Fruit fly (Drosophila melanogaster): ENCODE data around the gene Prx3.

Gene Prx3

DNA sequence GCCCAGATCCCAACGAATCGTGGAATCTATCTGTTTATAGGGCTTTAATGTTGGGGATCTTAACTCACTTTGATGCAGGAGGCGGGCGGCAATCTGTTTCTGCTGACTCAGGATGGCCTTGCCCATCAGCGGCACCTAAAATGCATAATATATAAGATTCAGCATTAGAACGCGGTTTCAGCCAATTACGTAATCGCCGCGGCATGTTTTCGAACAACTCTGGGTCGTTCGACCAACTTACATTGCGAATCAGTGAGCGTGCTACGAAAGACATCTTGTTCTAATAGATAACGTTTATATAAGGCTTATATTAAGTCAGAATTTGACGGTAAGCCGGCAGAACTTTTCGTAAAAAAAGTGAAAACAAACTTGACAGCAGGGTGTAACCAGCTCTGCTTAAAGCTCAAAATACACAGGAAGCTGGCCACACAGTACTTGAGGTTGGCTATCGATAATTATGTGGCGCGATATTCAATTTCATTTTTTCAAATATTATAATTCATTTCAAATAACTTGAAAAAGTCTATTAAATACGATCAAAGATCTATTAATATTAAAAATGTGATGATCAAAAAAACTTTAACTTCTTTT, at the start of gene Prx3:
Gene Prx3 (minus strand): TSS at position 417 of the 591 bp plus-strand sequence.
- TF ChIP-seq vri (GFP tag; optimal IDR thresholded peaks at IDR 0.05) (peak; percentile 90), fd59A (GFP tag; optimal IDR thresholded peaks at IDR 0.05) (no peak), achi (GFP tag; optimal IDR thresholded peaks at IDR 0.05) (peak; percentile 62), Blimp-1 (GFP tag; optimal IDR thresholded peaks at IDR 0.05) (peak; percentile 93), Gug (GFP tag; IDR thresholded peaks at IDR 0.05) (no peak), Smox (GFP tag; optimal IDR thresholded peaks at IDR 0.05) (no peak)

dm6 chr3R:17595084-17595483, 48.8 kb upstream of the Prx3 start, which contains the start of gene Sgs5:
Sgs5 (plus strand) TSS chr3R:17595362.
- TF ChIP-seq vri (GFP tag; optimal IDR thresholded peaks at IDR 0.05), result peak; percentile 21
- TF ChIP-seq CG6163 (GFP tag; IDR thresholded peaks at IDR 0.05), result no peak

dm6 chr3R:17594086-17594485, 47.8 kb upstream of the Prx3 start, which contains the start of gene Sgs5bis:
Sgs5bis (plus strand) TSS chr3R:17594386.
- TF ChIP-seq CG16779 (tag; optimal IDR thresholded peaks at IDR 0.05) (no peak), ss (GFP tag; optimal IDR thresholded peaks at IDR 0.05) (no peak)

DNA sequence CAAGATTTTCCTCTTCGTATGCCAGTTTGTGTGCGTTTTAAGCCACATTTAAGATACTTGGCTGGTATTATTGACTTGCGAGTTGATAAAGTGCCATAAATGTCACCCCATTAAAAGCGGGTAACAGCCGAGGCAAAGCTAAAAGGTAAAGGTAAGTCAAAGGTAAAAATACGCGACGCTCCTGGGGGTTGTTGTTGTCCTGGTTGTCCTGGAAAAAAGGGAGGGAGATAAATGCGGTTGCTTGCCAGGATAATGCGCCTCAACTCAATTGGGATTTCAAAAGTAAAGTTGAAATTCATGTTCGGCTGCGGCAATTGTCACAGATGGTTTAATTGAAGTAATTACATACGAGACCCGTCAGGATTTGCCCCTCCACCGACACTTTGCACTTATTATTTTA, 47.1 kb upstream of the Prx3 start:
- TF ChIP-seq OdsH (GFP tag; optimal IDR thresholded peaks at IDR 0.05) (no peak), CG3919 (GFP tag; optimal IDR thresholded peaks at IDR 0.05) (no peak), CG1621 (tag; optimal IDR thresholded peaks at IDR 0.05) (no peak), CG8319 (GFP tag; optimal IDR thresholded peaks at IDR 0.05) (no peak), Eip93F (GFP tag; optimal IDR thresholded peaks at IDR 0.05) (no peak), dsx (GFP tag; optimal IDR thresholded peaks at IDR 0.05; ENCODE audit: poor library complexity, severe bottlenecking) (no peak), salr (GFP tag; optimal IDR thresholded peaks at IDR 0.05) (no peak), CG8632 (GFP tag; optimal IDR thresholded peaks at IDR 0.05) (no peak), dac (GFP tag; optimal IDR thresholded peaks at IDR 0.05) (no peak), CG34406 (GFP tag; optimal IDR thresholded peaks at IDR 0.05) (no peak)

DNA sequence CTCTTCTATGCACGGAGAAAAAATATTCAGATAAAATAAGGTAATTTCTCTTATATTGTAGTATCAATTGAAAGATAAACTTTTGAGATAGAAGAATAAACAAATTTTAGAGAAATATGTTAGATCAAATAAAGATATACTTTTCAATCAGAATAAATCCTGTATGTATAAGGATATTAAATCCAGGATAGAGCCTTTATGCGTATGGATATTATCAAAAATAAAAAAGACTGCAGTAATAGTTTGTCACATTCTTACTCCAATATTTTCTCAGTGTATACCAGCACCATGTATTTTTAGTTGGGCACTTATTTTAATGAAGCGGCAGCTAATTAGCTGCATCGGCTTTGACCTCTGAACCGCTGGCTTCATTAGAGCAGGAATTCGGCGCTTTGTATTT, 45.5 kb upstream of the Prx3 start:
- TF ChIP-seq salr (GFP tag; optimal IDR thresholded peaks at IDR 0.05), result no peak
- peak; percentile 60 for TF ChIP-seq svp (GFP tag)

DNA sequence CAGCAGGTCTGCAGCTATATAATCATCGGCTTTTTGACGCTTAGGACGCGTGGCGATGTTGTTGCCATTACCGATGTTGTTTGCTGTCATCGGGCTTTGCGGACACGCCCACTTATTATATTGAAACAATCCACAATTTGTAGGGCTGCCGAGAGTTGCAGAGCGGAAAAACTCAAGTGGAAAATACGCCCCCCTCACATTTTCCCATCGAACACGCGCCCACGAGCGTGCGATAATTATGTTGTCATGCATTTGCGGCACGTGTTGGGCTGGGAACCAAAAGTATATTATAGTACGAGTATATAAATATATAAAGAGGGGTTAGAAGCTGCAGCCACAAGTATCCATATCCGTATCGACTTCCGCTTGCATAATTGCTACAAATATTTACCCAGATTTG, 42.5 kb upstream of the Prx3 start:
- TF ChIP-seq Eip93F (GFP tag; optimal IDR thresholded peaks at IDR 0.05) (no peak), CG1621 (tag; optimal IDR thresholded peaks at IDR 0.05) (no peak), pdm3 (GFP tag; optimal IDR thresholded peaks at IDR 0.05) (no peak)

DNA sequence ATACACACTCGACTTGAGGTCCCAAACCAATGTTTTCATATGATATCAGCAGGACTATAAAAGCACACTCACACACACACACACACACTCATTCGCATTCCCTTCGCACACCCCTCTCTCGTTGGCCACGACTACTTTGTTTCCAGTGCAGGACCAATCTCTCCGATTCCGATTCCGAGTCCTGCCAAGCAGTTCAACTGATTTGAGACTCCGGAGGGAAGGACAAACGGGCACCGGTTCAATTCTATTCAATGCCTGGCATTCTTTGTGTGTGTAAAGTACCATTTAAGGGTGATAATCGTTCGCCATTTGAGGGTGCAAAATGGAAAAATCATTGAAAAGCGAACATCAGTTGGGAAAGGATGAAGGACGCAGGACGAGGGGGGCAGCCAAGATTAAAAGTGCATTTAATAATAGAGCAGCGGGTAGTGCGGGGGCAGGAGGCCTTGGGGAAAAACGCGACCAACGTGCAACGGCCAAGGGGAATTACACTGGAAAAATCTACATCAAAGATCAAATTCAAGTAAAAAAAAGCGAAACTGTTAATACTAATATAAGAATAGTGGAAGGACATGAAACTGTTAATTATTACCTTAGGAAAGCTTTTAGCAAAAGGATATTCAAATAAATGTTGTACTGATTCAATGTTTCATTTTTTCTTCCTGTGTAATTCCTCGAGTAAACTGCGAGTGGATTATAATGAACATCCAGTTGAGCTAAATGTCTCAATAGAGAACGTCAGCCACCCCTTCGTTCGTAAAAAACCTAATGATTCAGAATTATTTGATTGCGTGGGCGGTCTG, 37.5 kb upstream of the Prx3 start:
- TF ChIP-seq CG15336 (GFP tag; IDR thresholded peaks at IDR 0.05), result no peak
- TF ChIP-seq Hr39 (GFP tag; optimal IDR thresholded peaks at IDR 0.05), result peak; percentile 40
- TF ChIP-seq topi (GFP tag; optimal IDR thresholded peaks at IDR 0.05), result no peak
- TF ChIP-seq spab (GFP tag; optimal IDR thresholded peaks at IDR 0.05), result no peak
- peak; percentile 16 for TF ChIP-seq Smox (GFP tag; optimal IDR thresholded peaks at IDR 0.05)
- TF ChIP-seq dac (GFP tag; optimal IDR thresholded peaks at IDR 0.05), result no peak
- peak; percentile 7 for TF ChIP-seq CG3032 (tag; optimal IDR thresholded peaks at IDR 0.05)
- TF ChIP-seq CG3919 (GFP tag; optimal IDR thresholded peaks at IDR 0.05), result no peak
- TF ChIP-seq CG34406 (GFP tag; optimal IDR thresholded peaks at IDR 0.05), result no peak
- TF ChIP-seq CG7368 (GFP tag; optimal IDR thresholded peaks at IDR 0.05), result no peak
- TF ChIP-seq CG10631 (GFP tag; optimal IDR thresholded peaks at IDR 0.05), result no peak
- no peak for TF ChIP-seq CG8119 (GFP tag; IDR thresholded peaks at IDR 0.05)
- TF ChIP-seq Sox14 (GFP tag; optimal IDR thresholded peaks at IDR 0.05), result no peak
- TF ChIP-seq ss (GFP tag; optimal IDR thresholded peaks at IDR 0.05), result no peak
- no peak for TF ChIP-seq Ets21C (GFP tag; optimal IDR thresholded peaks at IDR 0.05)
- peak; percentile 43 for TF ChIP-seq Met (GFP tag; optimal IDR thresholded peaks at IDR 0.05)
- no peak for TF ChIP-seq fd59A (GFP tag; optimal IDR thresholded peaks at IDR 0.05)
- no peak for TF ChIP-seq Gug (GFP tag; IDR thresholded peaks at IDR 0.05)
- TF ChIP-seq acj6 (GFP tag; optimal IDR thresholded peaks at IDR 0.05), result no peak
- TF ChIP-seq salr (GFP tag; optimal IDR thresholded peaks at IDR 0.05), result no peak
- TF ChIP-seq Eip78C (GFP tag), result peak; percentile 64
- TF ChIP-seq Blimp-1 (GFP tag; optimal IDR thresholded peaks at IDR 0.05), result no peak
- TF ChIP-seq CG11762 (GFP tag; optimal IDR thresholded peaks at IDR 0.05; ENCODE audit: insufficient read depth), result no peak
- TF ChIP-seq CG10669 (GFP tag; optimal IDR thresholded peaks at IDR 0.05), result no peak
- TF ChIP-seq vri (GFP tag; optimal IDR thresholded peaks at IDR 0.05), result no peak
- TF ChIP-seq CG1621 (tag; optimal IDR thresholded peaks at IDR 0.05), result no peak

Data from whole organism, prepupa.